Worm (Caenorhabditis elegans) whole organism, late embryonic: ENCODE measurements around the gene abu-10.

Experiments used
- C08G9.2 ChIP-seq: sonication (generic microtip); optimal IDR thresholded peaks from 2 replicates; lab custom pipeline; 2016; ENCODE audit warnings: mild to moderate bottlenecking, missing genetic modification characterization, moderate library complexity, missing compliant biosample characterization
- F13H6.1 ChIP-seq: sonication (generic microtip); optimal IDR thresholded peaks from 2 replicates; lab custom pipeline; 2016; ENCODE audit warnings: missing genetic modification characterization, missing compliant biosample characterization
- T23F11.4 ChIP-seq: fragments of 200-800 bp; sonication (Bioruptor generic); optimal IDR thresholded peaks from 2 replicates; lab custom pipeline; 2018; ENCODE audit warnings: mild to moderate bottlenecking, missing genetic modification characterization, missing compliant biosample characterization
- ahr-1 ChIP-seq: sonication (generic microtip); optimal IDR thresholded peaks from 2 replicates; lab custom pipeline; 2016; ENCODE audit warnings: missing genetic modification characterization, missing compliant biosample characterization
- ama-1 ChIP-seq: fragments of 150-350 bp; optimal IDR thresholded peaks from 2 replicates; lab custom pipeline; 2014
- ceh-18 ChIP-seq: sonication (generic microtip); optimal IDR thresholded peaks from 2 replicates; lab custom pipeline; 2016; ENCODE audit warnings: missing genetic modification characterization, missing compliant biosample characterization
- ceh-19 ChIP-seq: fragments of 200-800 bp; sonication (Bioruptor generic); optimal IDR thresholded peaks from 2 replicates; lab custom pipeline; 2018; ENCODE audit warnings: mild to moderate bottlenecking, missing genetic modification characterization, missing compliant biosample characterization
- ceh-2 ChIP-seq: sonication (generic microtip); optimal IDR thresholded peaks from 2 replicates; lab custom pipeline; 2016; ENCODE audit warnings: missing genotype, missing genetic modification characterization, missing compliant biosample characterization
- ceh-31 ChIP-seq: sonication (generic microtip); optimal IDR thresholded peaks from 2 replicates; lab custom pipeline; 2016; ENCODE audit warnings: missing genetic modification characterization, missing compliant biosample characterization
- ceh-34 ChIP-seq: sonication (generic microtip); optimal IDR thresholded peaks from 2 replicates; lab custom pipeline; 2016; ENCODE audit warnings: mild to moderate bottlenecking, missing genetic modification characterization, missing compliant biosample characterization
- ceh-6 ChIP-seq: fragments of 200-800 bp; sonication (Bioruptor generic); optimal IDR thresholded peaks from 2 replicates; lab custom pipeline; 2018; ENCODE audit warnings: mild to moderate bottlenecking, missing genetic modification characterization, missing compliant biosample characterization
- dve-1 ChIP-seq: sonication (generic microtip); optimal IDR thresholded peaks from 2 replicates; lab custom pipeline; 2017; ENCODE audit warnings: antibody characterized with exemption, mild to moderate bottlenecking, missing genetic modification characterization, missing compliant biosample characterization
- ets-4 ChIP-seq: sonication (generic microtip); optimal IDR thresholded peaks from 2 replicates; lab custom pipeline; 2016; ENCODE audit warnings: missing genetic modification characterization, missing compliant biosample characterization
- fax-1 ChIP-seq: sonication (generic microtip); optimal IDR thresholded peaks from 2 replicates; lab custom pipeline; 2016; ENCODE audit warnings: missing genotype, missing genetic modification characterization, missing compliant biosample characterization
- fkh-10 ChIP-seq: fragments of 150-350 bp; optimal IDR thresholded peaks from 2 replicates; lab custom pipeline; 2014; ENCODE audit warnings: missing biosample characterization, missing genetic modification reagents, missing genetic modification characterization
- gmeb-2 ChIP-seq: sonication (generic microtip); optimal IDR thresholded peaks from 2 replicates; lab custom pipeline; 2016; ENCODE audit warnings: missing genetic modification characterization, inconsistent platforms, missing compliant biosample characterization
- hlh-13 ChIP-seq: fragments of 200-800 bp; sonication (Bioruptor generic); optimal IDR thresholded peaks from 2 replicates; lab custom pipeline; 2018; ENCODE audit warnings: mild to moderate bottlenecking, missing genetic modification characterization, missing compliant biosample characterization
- hlh-15 ChIP-seq: sonication (generic microtip); optimal IDR thresholded peaks from 2 replicates; lab custom pipeline; 2016; ENCODE audit warnings: missing genetic modification characterization, missing compliant biosample characterization
- lim-6 ChIP-seq: sonication (generic microtip); optimal IDR thresholded peaks from 2 replicates; lab custom pipeline; 2016; ENCODE audit warnings: missing genetic modification characterization, missing compliant biosample characterization
- lin-11 ChIP-seq: fragments of 200-800 bp; sonication (Bioruptor generic); optimal IDR thresholded peaks from 2 replicates; lab custom pipeline; 2018; ENCODE audit warnings: mild to moderate bottlenecking, missing genetic modification characterization, missing compliant biosample characterization
- madf-2 ChIP-seq: sonication (generic microtip); optimal IDR thresholded peaks from 2 replicates; lab custom pipeline; 2017; ENCODE audit warnings: missing genetic modification characterization, missing compliant biosample characterization
- nfya-1 ChIP-seq: sonication (generic microtip); optimal IDR thresholded peaks from 2 replicates; lab custom pipeline; 2017; ENCODE audit warnings: missing genetic modification characterization, mild to moderate bottlenecking, missing compliant biosample characterization, antibody characterized with exemption, moderate library complexity
- pag-3 ChIP-seq: sonication (generic microtip); optimal IDR thresholded peaks from 2 replicates; lab custom pipeline; 2016; ENCODE audit warnings: missing compliant biosample characterization, missing genetic modification characterization, borderline replicate concordance
- pat-9 ChIP-seq: fragments of 200-800 bp; sonication (Bioruptor generic); optimal IDR thresholded peaks from 2 replicates; lab custom pipeline; 2018; ENCODE audit warnings: mild to moderate bottlenecking, missing genetic modification characterization, moderate library complexity, missing compliant biosample characterization
- pqm-1 ChIP-seq: sonication (generic microtip); optimal IDR thresholded peaks from 2 replicates; lab custom pipeline; 2016; ENCODE audit warnings: missing genetic modification characterization, missing compliant biosample characterization
- ref-2 ChIP-seq: sonication (generic microtip); optimal IDR thresholded peaks from 2 replicates; lab custom pipeline; 2016; ENCODE audit warnings: missing genetic modification characterization, missing compliant biosample characterization
- rnt-1 ChIP-seq: sonication (generic microtip); optimal IDR thresholded peaks from 2 replicates; lab custom pipeline; 2016; ENCODE audit warnings: missing genetic modification characterization, missing compliant biosample characterization
- sox-2 ChIP-seq: fragments of 200-800 bp; sonication (Bioruptor generic); IDR thresholded peaks from 2 replicates; pipeline ENCODE4 v1.3.6; 2022; ENCODE audit warnings: missing genetic modification reagents, missing genetic modification characterization, missing compliant biosample characterization
- sox-4 ChIP-seq: sonication (generic microtip); optimal IDR thresholded peaks from 2 replicates; lab custom pipeline; 2017; ENCODE audit warnings: mild to moderate bottlenecking, missing genetic modification characterization, inconsistent platforms, missing compliant biosample characterization
- syd-9 ChIP-seq: sonication (generic microtip); optimal IDR thresholded peaks from 2 replicates; lab custom pipeline; 2016; ENCODE audit warnings: mild to moderate bottlenecking, missing genetic modification characterization, moderate library complexity, missing compliant biosample characterization
- tbx-2 ChIP-seq: sonication (generic microtip); optimal IDR thresholded peaks from 2 replicates; lab custom pipeline; 2016; ENCODE audit warnings: missing genetic modification characterization, missing compliant biosample characterization
- tbx-7 ChIP-seq: sonication (generic microtip); optimal IDR thresholded peaks from 2 replicates; lab custom pipeline; 2016; ENCODE audit warnings: missing genotype, missing genetic modification characterization, missing compliant biosample characterization
- ttx-3 ChIP-seq: sonication (generic microtip); optimal IDR thresholded peaks from 2 replicates; lab custom pipeline; 2016; ENCODE audit warnings: missing genetic modification reagents, missing genetic modification characterization, missing compliant biosample characterization
- unc-3 ChIP-seq, 2 experiments: fragments of 200-800 bp in 1 of 2; sonication (Bioruptor generic) in 1 of 2; sonication (generic microtip) in 1 of 2; conservative IDR thresholded peaks in 1 of 2; optimal IDR thresholded peaks in 1 of 2; 2 replicates each; pipeline versions ENCODE4 v1.3.6 to Lab custom; 2016 to 2022; ENCODE audit warnings: missing compliant biosample characterization in 2 of 2, missing genetic modification characterization in 2 of 2, missing genetic modification reagents in 1 of 2
- unc-42 ChIP-seq: sonication (generic microtip); optimal IDR thresholded peaks from 2 replicates; lab custom pipeline; 2016; ENCODE audit warnings: missing genotype, missing genetic modification characterization, missing compliant biosample characterization
- unc-55 ChIP-seq: sonication (generic microtip); optimal IDR thresholded peaks from 2 replicates; lab custom pipeline; 2017; ENCODE audit warnings: missing biosample characterization, missing genetic modification reagents, missing genetic modification characterization
- unc-86 ChIP-seq: sonication (generic microtip); optimal IDR thresholded peaks from 2 replicates; lab custom pipeline; 2016; ENCODE audit warnings: missing genetic modification characterization, missing compliant biosample characterization
- zip-5 ChIP-seq: sonication (generic microtip); optimal IDR thresholded peaks from 2 replicates; lab custom pipeline; 2016; ENCODE audit warnings: missing genetic modification characterization, missing compliant biosample characterization
- ztf-16 ChIP-seq: sonication (generic microtip); optimal IDR thresholded peaks from 2 replicates; lab custom pipeline; 2017; ENCODE audit warnings: missing genetic modification characterization, missing compliant biosample characterization

abu-10 gene

ce11 chrX:3803314-3803713 lies 5.3 kb downstream of the abu-10 start, which contains the start of gene F35A5.8:
TSS of gene F35A5.8 (minus strand) at chrX:3803464.
- TF ChIP-seq F13H6.1 (tag; lab: Kevin White, UChicago) (no peak), sox-2 (peak; percentile 66), dve-1 (no peak), ceh-2 (tag; lab: Kevin White, UChicago) (no peak), fkh-10 (no peak), ceh-6 (GFP tag; lab: Kevin White, UChicago) (no peak), ets-4 (tag; lab: Kevin White, UChicago) (no peak), zip-5 (tag; lab: Kevin White, UChicago) (peak; percentile 22), ceh-34 (tag; lab: Kevin White, UChicago) (no peak), unc-86 (no peak), hlh-15 (tag; lab: Kevin White, UChicago) (no peak), pat-9 (no peak), pag-3 (tag; lab: Kevin White, UChicago) (no peak), rnt-1 (tag; lab: Kevin White, UChicago) (peak; percentile 2), T23F11.4 (no peak), ceh-18 (tag; lab: Kevin White, UChicago) (no peak), lim-6 (tag; lab: Kevin White, UChicago) (no peak), ama-1 (no peak), sox-4 (tag; lab: Kevin White, UChicago) (peak; percentile 37), unc-42 (tag; lab: Kevin White, UChicago) (peak; percentile 94), gmeb-2 (tag; lab: Kevin White, UChicago) (no peak), hlh-13 (GFP tag; lab: Kevin White, UChicago) (no peak), ref-2 (tag; lab: Kevin White, UChicago) (no peak), ttx-3 (peak; percentile 10), tbx-7 (no peak), madf-2 (tag; lab: Kevin White, UChicago) (no peak), ceh-31 (tag; lab: Kevin White, UChicago) (peak; percentile 46), unc-55 (GFP tag; lab: Kevin White, UChicago) (peak; percentile 45), lin-11 (tag; lab: Kevin White, UChicago) (no peak), tbx-2 (tag; lab: Kevin White, UChicago) (peak; percentile 47), unc-3 (GFP tag; conservative IDR thresholded peaks at IDR 0.05; lab: Robert Waterston, UW) (no peak), unc-3 (tag; optimal IDR thresholded peaks at IDR 0.05; lab: Kevin White, UChicago) (peak; percentile 16), syd-9 (tag; lab: Kevin White, UChicago) (no peak), pqm-1 (tag; lab: Kevin White, UChicago) (no peak), nfya-1 (tag; lab: Kevin White, UChicago) (peak; percentile 50), ceh-19 (no peak), ahr-1 (tag; lab: Kevin White, UChicago) (no peak)

- TF ChIP-seq fax-1 (tag; lab: Kevin White, UChicago), result no peak
- TF ChIP-seq ztf-16 (tag; lab: Kevin White, UChicago), result no peak
- no peak for TF ChIP-seq rnt-1 (tag; lab: Kevin White, UChicago)
- no peak for TF ChIP-seq pag-3 (tag; lab: Kevin White, UChicago)
- no peak for TF ChIP-seq tbx-2 (tag; lab: Kevin White, UChicago)
- TF ChIP-seq C08G9.2 (tag; lab: Kevin White, UChicago), result no peak
- no peak for TF ChIP-seq lim-6 (tag; lab: Kevin White, UChicago)
- no peak for TF ChIP-seq ceh-31 (tag; lab: Kevin White, UChicago)
- TF ChIP-seq pat-9, result no peak
- no peak for TF ChIP-seq unc-3 (GFP tag; conservative IDR thresholded peaks at IDR 0.05; lab: Robert Waterston, UW)
- TF ChIP-seq unc-3 (tag; optimal IDR thresholded peaks at IDR 0.05; lab: Kevin White, UChicago), result no peak
- no peak for TF ChIP-seq lin-11 (tag; lab: Kevin White, UChicago)
Observed at ce11 chrX:3804837-3805236, 6.9 kb downstream of the abu-10 start, which contains the start of gene F35A5.2. TSS of gene F35A5.2 (plus strand) at chrX:3805137.
